Worm (Caenorhabditis elegans) whole organism, L4 larva: Measurements from ENCODE around the gene ift-74.

Experiments used
- F26F4.8 ChIP-seq: fragments of 200-800 bp; sonication (Bioruptor generic); conservative IDR thresholded peaks from 2 replicates; pipeline ENCODE4 v1.3.6; 2022; ENCODE audit warnings: missing genetic modification characterization, missing compliant biosample characterization
- R02D3.7 ChIP-seq: fragments of 150-350 bp; sonication (generic microtip); optimal IDR thresholded peaks from 3 replicates; lab custom pipeline; 2014; ENCODE audit warnings: missing biosample characterization, missing genetic modification characterization
- Y5F2A.4 ChIP-seq: fragments of 200-800 bp; sonication (Bioruptor generic); optimal IDR thresholded peaks from 2 replicates; lab custom pipeline; 2018; ENCODE audit warnings: mild to moderate bottlenecking, missing genetic modification characterization, missing compliant biosample characterization
- ZK337.2 ChIP-seq: fragments of 200-800 bp; sonication (Bioruptor generic); IDR thresholded peaks from 2 replicates; pipeline ENCODE4 v1.3.6; 2022; ENCODE audit warnings: missing genetic modification reagents, missing genetic modification characterization, missing compliant biosample characterization
- ZK546.5 ChIP-seq, 2 experiments: sonication (generic microtip); optimal IDR thresholded peaks; 2 replicates each; lab custom pipeline; 2017; ENCODE audit warnings: missing biosample characterization in 2 of 2, missing genetic modification characterization in 2 of 2
- aha-1 ChIP-seq: fragments of 150-350 bp; peaks from one replicate; lab custom pipeline; 2014; ENCODE audit warnings: missing biosample characterization, missing genetic modification characterization
- ceh-32 ChIP-seq: sonication (generic microtip); optimal IDR thresholded peaks from 2 replicates; lab custom pipeline; 2016; ENCODE audit warnings: mild to moderate bottlenecking, missing genetic modification characterization, missing compliant biosample characterization; ENCODE audit not compliant: poor library complexity
- ceh-44 ChIP-seq: fragments of 200-800 bp; sonication (Bioruptor generic); IDR thresholded peaks from 2 replicates; pipeline ENCODE4 v1.3.6; 2022; ENCODE audit warnings: missing genetic modification reagents, missing genetic modification characterization, missing compliant biosample characterization
- ces-1 ChIP-seq: fragments of 150-350 bp; sonication (generic microtip); optimal IDR thresholded peaks from 4 replicates; lab custom pipeline; 2014; ENCODE audit warnings: missing biosample characterization, missing genetic modification reagents, missing genetic modification characterization
- daf-19 ChIP-seq: fragments of 200-800 bp; sonication (Bioruptor generic); conservative IDR thresholded peaks from 2 replicates; pipeline ENCODE4 v1.3.6; 2022; ENCODE audit warnings: missing genetic modification characterization, missing compliant biosample characterization
- dmd-9 ChIP-seq: fragments of 200-800 bp; sonication (Bioruptor generic); IDR thresholded peaks from 2 replicates; pipeline ENCODE4 v1.3.6; 2022; ENCODE audit warnings: missing genetic modification reagents, missing genetic modification characterization, missing compliant biosample characterization
- dpl-1 ChIP-seq: fragments of 150-350 bp; optimal IDR thresholded peaks from 2 replicates; lab custom pipeline; 2014; ENCODE audit warnings: missing biosample characterization, missing genetic modification reagents, missing genetic modification characterization
- duxl-1 ChIP-seq: sonication (generic microtip); optimal IDR thresholded peaks from 2 replicates; lab custom pipeline; 2016; ENCODE audit warnings: mild to moderate bottlenecking, missing genetic modification characterization, moderate library complexity, missing compliant biosample characterization; ENCODE audit not compliant: poor library complexity
- fkh-10 ChIP-seq: fragments of 150-350 bp; optimal IDR thresholded peaks from 2 replicates; lab custom pipeline; 2014; ENCODE audit warnings: missing biosample characterization, missing genetic modification reagents, missing genetic modification characterization
- hif-1 ChIP-seq, 2 experiments: sonication (generic microtip); optimal IDR thresholded peaks; 2 replicates each; lab custom pipeline; 2016 to 2017; ENCODE audit warnings: missing compliant biosample characterization in 2 of 2, missing genetic modification characterization in 2 of 2, missing genetic modification reagents in 2 of 2, missing genotype in 2 of 2, mild to moderate bottlenecking in 1 of 2
- hlh-11 ChIP-seq: fragments of 200-800 bp; sonication (Bioruptor generic); optimal IDR thresholded peaks from 2 replicates; lab custom pipeline; 2018; ENCODE audit warnings: mild to moderate bottlenecking, missing genetic modification characterization, missing compliant biosample characterization
- hlh-30 ChIP-seq: sonication (generic microtip); optimal IDR thresholded peaks from 2 replicates; lab custom pipeline; 2017; ENCODE audit warnings: antibody characterized with exemption, mild to moderate bottlenecking, missing genetic modification characterization, missing compliant biosample characterization; ENCODE audit not compliant: insufficient read depth
- hmg-1.1 ChIP-seq: fragments of 200-800 bp; sonication (Bioruptor generic); IDR thresholded peaks from 2 replicates; pipeline ENCODE4 v1.3.6; 2022; ENCODE audit warnings: missing genetic modification reagents, missing genetic modification characterization, missing compliant biosample characterization
- lim-7 ChIP-seq: fragments of 200-800 bp; sonication (Bioruptor generic); IDR thresholded peaks from 2 replicates; pipeline ENCODE4 v1.3.6; 2022; ENCODE audit warnings: missing genetic modification characterization, missing compliant biosample characterization
- lin-15B ChIP-seq: fragments of 150-350 bp; sonication (generic microtip); optimal IDR thresholded peaks from 3 replicates; lab custom pipeline; 2014; ENCODE audit warnings: missing biosample characterization, missing genetic modification characterization
- lin-29 ChIP-seq: fragments of 200-800 bp; sonication (Bioruptor generic); IDR thresholded peaks from 2 replicates; pipeline ENCODE4 v1.3.6; 2022; ENCODE audit warnings: missing genetic modification reagents, missing genetic modification characterization, missing compliant biosample characterization
- lsy-2 ChIP-seq, 2 experiments: fragments of 150-350 bp in 1 of 2; sonication (generic microtip) in 1 of 2; optimal IDR thresholded peaks; 2 replicates each; lab custom pipeline; 2014 to 2017; ENCODE audit warnings: missing biosample characterization in 2 of 2, missing genetic modification characterization in 2 of 2
- madf-9 ChIP-seq: fragments of 200-800 bp; sonication (Bioruptor generic); conservative IDR thresholded peaks from 2 replicates; pipeline ENCODE4 v1.3.6; 2022; ENCODE audit warnings: missing genetic modification reagents, missing genetic modification characterization, missing compliant biosample characterization
- mxl-2 ChIP-seq: fragments of 200-800 bp; sonication (Bioruptor generic); conservative IDR thresholded peaks from 2 replicates; pipeline ENCODE4 v1.3.6; 2022; ENCODE audit warnings: missing genetic modification reagents, missing genetic modification characterization, missing compliant biosample characterization
- mxl-3 ChIP-seq: fragments of 200-800 bp; sonication (Bioruptor generic); optimal IDR thresholded peaks from 2 replicates; lab custom pipeline; 2018; ENCODE audit warnings: mild to moderate bottlenecking, missing genetic modification characterization, missing compliant biosample characterization
- nhr-76 ChIP-seq: fragments of 150-350 bp; optimal IDR thresholded peaks from 2 replicates; lab custom pipeline; 2014; ENCODE audit warnings: missing biosample characterization, missing genetic modification characterization
- nhr-77 ChIP-seq: fragments of 150-350 bp; optimal IDR thresholded peaks from 2 replicates; lab custom pipeline; 2014; ENCODE audit warnings: missing biosample characterization, missing genetic modification characterization
- pha-4 ChIP-seq, 2 experiments: fragments of 150-350 bp in 1 of 2; fragments of 200-800 bp in 1 of 2; sonication (Bioruptor generic) in 1 of 2; IDR thresholded peaks in 1 of 2; optimal IDR thresholded peaks in 1 of 2; 2 replicates each; pipeline versions ENCODE4 v1.3.6 to Lab custom; 2014 to 2022; ENCODE audit warnings: missing genetic modification characterization in 2 of 2, missing genetic modification reagents in 2 of 2, missing biosample characterization in 1 of 2, missing compliant biosample characterization in 1 of 2
- php-3 ChIP-seq: fragments of 200-800 bp; sonication (Bioruptor generic); IDR thresholded peaks from 2 replicates; pipeline ENCODE4 v1.3.6; 2022; ENCODE audit warnings: missing genetic modification reagents, missing genetic modification characterization, missing compliant biosample characterization
- sdz-12 ChIP-seq: fragments of 200-800 bp; sonication (Bioruptor generic); optimal IDR thresholded peaks from 2 replicates; lab custom pipeline; 2018; ENCODE audit warnings: mild to moderate bottlenecking, missing genetic modification characterization, missing compliant biosample characterization
- set-16 ChIP-seq: fragments of 200-800 bp; sonication (Bioruptor generic); IDR thresholded peaks from 2 replicates; pipeline ENCODE4 v1.3.6; 2022; ENCODE audit warnings: missing genetic modification reagents, missing genetic modification characterization, missing compliant biosample characterization
- tag-97 ChIP-seq: fragments of 200-800 bp; sonication (Bioruptor generic); IDR thresholded peaks from 2 replicates; pipeline ENCODE4 v1.3.6; 2022; ENCODE audit warnings: missing genetic modification characterization, missing compliant biosample characterization
- tra-1 ChIP-seq: fragments of 200-800 bp; sonication (Bioruptor generic); IDR thresholded peaks from 2 replicates; pipeline ENCODE4 v1.3.6; 2022; ENCODE audit warnings: missing genetic modification reagents, missing genetic modification characterization, missing compliant biosample characterization
- unc-130 ChIP-seq: sonication (generic microtip); optimal IDR thresholded peaks from 2 replicates; lab custom pipeline; 2016; ENCODE audit warnings: missing genetic modification reagents, missing genetic modification characterization, missing compliant biosample characterization
- unc-62 ChIP-seq, 3 experiments: fragments of 150-350 bp in 1 of 3; sonication (generic microtip); optimal IDR thresholded peaks in 2 of 3; peaks in 1 of 3; 1 replicate in 1 of 3; 2 replicates in 2 of 3; lab custom pipeline; 2014 to 2017; ENCODE audit warnings: missing biosample characterization in 3 of 3, missing genetic modification characterization in 3 of 3, missing genetic modification reagents in 3 of 3, missing genotype in 1 of 3
- zfp-2 ChIP-seq: sonication (generic microtip); optimal IDR thresholded peaks from 2 replicates; lab custom pipeline; 2016; ENCODE audit warnings: mild to moderate bottlenecking, missing genetic modification characterization, missing compliant biosample characterization
- zip-2 ChIP-seq: fragments of 150-350 bp; optimal IDR thresholded peaks from 2 replicates; lab custom pipeline; 2014; ENCODE audit warnings: missing biosample characterization, missing genetic modification characterization
- ztf-7 ChIP-seq: fragments of 150-350 bp; optimal IDR thresholded peaks from 2 replicates; lab custom pipeline; 2014; ENCODE audit warnings: missing biosample characterization, missing genetic modification characterization

ift-74 gene

DNA sequence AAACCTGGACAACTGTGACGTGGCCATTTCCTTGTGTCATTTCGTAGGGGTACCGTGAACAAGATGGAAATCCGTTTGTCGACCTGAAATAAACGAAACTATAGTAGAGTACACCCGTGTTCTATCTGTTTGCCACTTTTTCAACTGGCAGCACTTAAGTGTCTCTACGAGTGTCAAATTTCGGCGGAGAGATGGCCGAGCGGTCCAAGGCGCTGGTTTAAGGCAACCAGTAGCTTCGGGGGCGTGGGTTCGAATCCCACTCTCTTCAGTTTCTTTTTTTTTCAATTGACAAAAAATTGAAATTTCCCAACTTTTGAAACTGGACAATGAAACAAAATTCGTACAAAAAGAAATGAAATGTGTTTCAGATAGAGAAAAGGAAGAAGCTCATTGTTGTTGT, 41.8 kb downstream of the ift-74 start (continued):
- TF ChIP-seq sdz-12 (no peak), lin-29 (no peak), aha-1 (no peak), Y5F2A.4 (GFP tag; lab: Kevin White, UChicago) (no peak), hlh-11 (tag; lab: Kevin White, UChicago) (no peak), unc-130 (GFP tag; lab: Kevin White, UChicago) (peak; percentile 26), R02D3.7 (tag; lab: Kevin White, UChicago) (no peak), zip-2 (tag; lab: Kevin White, UChicago) (no peak), lim-7 (no peak; the same call in 1 of the 2 replicates), ztf-7 (tag; lab: Kevin White, UChicago) (no peak), F26F4.8 (GFP tag; lab: Robert Waterston, UW) (no peak), mxl-2 (GFP tag; lab: Robert Waterston, UW) (no peak), dpl-1 (GFP tag; lab: Kevin White, UChicago) (no peak), ZK337.2 (GFP tag; lab: Robert Waterston, UW) (no peak), ZK546.5 (tag; optimal IDR thresholded peaks at IDR 0.05; lab: Kevin White, UChicago) (no peak), duxl-1 (tag; lab: Kevin White, UChicago) (no peak), pha-4 (GFP tag; IDR thresholded peaks at IDR 0.05; lab: Robert Waterston, UW) (no peak; the same call in 1 of the 2 replicates), pha-4 (tag; optimal IDR thresholded peaks at IDR 0.05; lab: Kevin White, UChicago) (no peak), lsy-2 (tag; optimal IDR thresholded peaks at IDR 0.05; lab: Kevin White, UChicago) (peak in 1 of 2 experiments; percentile 3), fkh-10 (GFP tag; lab: Kevin White, UChicago) (no peak), tag-97 (GFP tag; lab: Robert Waterston, UW) (no peak), set-16 (GFP tag; lab: Robert Waterston, UW) (no peak; the same call in 1 of the 2 replicates), ces-1 (no peak), madf-9 (GFP tag; lab: Robert Waterston, UW) (no peak), tra-1 (0 out of 2 replicates have a peak, but pooled peaks have one; percentile 33), zfp-2 (tag; lab: Kevin White, UChicago) (no peak), php-3 (GFP tag; lab: Robert Waterston, UW) (no peak), hlh-30 (tag; lab: Kevin White, UChicago) (no peak), nhr-76 (no peak), nhr-77 (no peak), mxl-3 (peak; percentile 27), hif-1 (tag; optimal IDR thresholded peaks at IDR 0.05; lab: Kevin White, UChicago) (peak in 1 of 2 experiments; percentile 4), daf-19 (GFP tag; lab: Robert Waterston, UW) (no peak), ceh-32 (tag; lab: Kevin White, UChicago) (no peak), hmg-1.1 (GFP tag; lab: Robert Waterston, UW) (peak; percentile 68), lin-15B (tag; lab: Kevin White, UChicago) (no peak), ceh-44 (0 out of 2 replicates have a peak, but pooled peaks have one; percentile 23)

DNA sequence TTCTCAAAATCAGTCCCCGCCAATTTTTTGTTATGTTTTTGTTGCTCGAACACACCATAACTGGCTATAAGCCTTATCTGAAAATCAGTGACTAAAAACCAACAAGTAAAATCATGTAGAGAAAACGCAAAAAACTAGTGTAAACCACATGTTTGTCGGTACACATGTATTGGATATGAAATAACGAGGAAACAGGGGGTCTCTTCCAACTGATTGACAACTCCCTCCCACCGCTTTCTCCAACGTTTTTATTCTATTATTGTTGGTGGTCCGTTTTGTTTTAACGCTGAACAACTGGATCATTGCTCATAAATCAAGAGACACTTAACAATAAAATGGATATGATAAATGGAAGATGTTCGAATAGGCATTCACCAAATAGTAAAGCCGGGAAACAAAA, 47.0 kb downstream of the ift-74 start:
- no peak for TF ChIP-seq dmd-9 (GFP tag; lab: Robert Waterston, UW)
- TF ChIP-seq lin-29, result no peak
- peak in 1 of 2 experiments; percentile 69 for TF ChIP-seq unc-62 (GFP tag; optimal IDR thresholded peaks at IDR 0.05 in 1 of 2; lab: Kevin White, UChicago)
- no peak for TF ChIP-seq unc-62 (tag; optimal IDR thresholded peaks at IDR 0.05; lab: Kevin White, UChicago)
